Fruit fly (Drosophila melanogaster) whole organism, embryonic: ENCODE measurements around the gene CHES-1-like.

Experiments used
- Asciz ChIP-seq: fragments of 200-800 bp; sonication (Bioruptor generic); optimal IDR thresholded peaks from 2 replicates; lab custom pipeline; 2017; ENCODE audit warnings: missing biosample characterization, mild to moderate bottlenecking, missing genetic modification characterization, missing genetic modification reagents
- Bdp1 ChIP-seq: fragments of 200-800 bp; sonication (Bioruptor generic); optimal IDR thresholded peaks from 3 replicates; lab custom pipeline; 2016; ENCODE audit warnings: missing biosample characterization, missing genetic modification characterization
- CG10565 ChIP-seq: fragments of 200-800 bp; sonication (Bioruptor generic); optimal IDR thresholded peaks from 3 replicates; lab custom pipeline; 2016; ENCODE audit warnings: missing biosample characterization, mild to moderate bottlenecking, missing genetic modification characterization
- CG11093 ChIP-seq: fragments of 200-800 bp; sonication (Bioruptor generic); IDR thresholded peaks from 3 replicates; pipeline ENCODE4 v1.3.6; 2022; ENCODE audit warnings: missing biosample characterization, missing genetic modification characterization
- CG12071 ChIP-seq: fragments of 200-800 bp; sonication (Bioruptor generic); optimal IDR thresholded peaks from 3 replicates; lab custom pipeline; 2018; ENCODE audit warnings: missing biosample characterization, mild to moderate bottlenecking, missing genetic modification characterization
- CG13123 ChIP-seq: fragments of 200-800 bp; sonication (Bioruptor generic); optimal IDR thresholded peaks from 2 replicates; lab custom pipeline; 2016; ENCODE audit warnings: missing biosample characterization, missing genetic modification characterization
- CG15601 ChIP-seq: fragments of 200-800 bp; sonication (Bioruptor generic); optimal IDR thresholded peaks from 3 replicates; lab custom pipeline; 2019; ENCODE audit warnings: missing biosample characterization, mild to moderate bottlenecking, missing genetic modification characterization, moderate library complexity
- CG15696 ChIP-seq: fragments of 200-800 bp; sonication (Bioruptor generic); optimal IDR thresholded peaks from 2 replicates; lab custom pipeline; 2019; ENCODE audit warnings: missing biosample characterization, mild to moderate bottlenecking, missing genetic modification characterization, moderate library complexity
- CG1602 ChIP-seq: fragments of 200-800 bp; sonication (Bioruptor generic); optimal IDR thresholded peaks from 3 replicates; lab custom pipeline; 2016; ENCODE audit warnings: missing biosample characterization, missing genetic modification characterization
- CG18764 ChIP-seq: fragments of 200-800 bp; sonication (Bioruptor generic); optimal IDR thresholded peaks from 3 replicates; lab custom pipeline; 2016; ENCODE audit warnings: missing biosample characterization, missing genetic modification characterization
- CG30020 ChIP-seq: fragments of 200-800 bp; optimal IDR thresholded peaks from 2 replicates; lab custom pipeline; 2019; ENCODE audit warnings: missing biosample characterization, mild to moderate bottlenecking, missing genetic modification characterization, moderate library complexity
- CG3065 ChIP-seq: fragments of 200-800 bp; sonication (Bioruptor generic); optimal IDR thresholded peaks from 2 replicates; lab custom pipeline; 2016; ENCODE audit warnings: missing biosample characterization, missing genetic modification characterization
- CG4282 ChIP-seq: fragments of 200-800 bp; sonication (Bioruptor generic); optimal IDR thresholded peaks from 2 replicates; lab custom pipeline; 2016; ENCODE audit warnings: missing biosample characterization, missing genetic modification characterization
- CG4854 ChIP-seq: fragments of 200-800 bp; sonication (Bioruptor generic); optimal IDR thresholded peaks from 2 replicates; lab custom pipeline; 2016; ENCODE audit warnings: missing biosample characterization, missing genetic modification characterization, inconsistent platforms
- CG5245 ChIP-seq: fragments of 200-800 bp; sonication (Bioruptor generic); optimal IDR thresholded peaks from 3 replicates; lab custom pipeline; 2016; ENCODE audit warnings: missing biosample characterization, missing genetic modification characterization
- CG6272 ChIP-seq: fragments of 200-800 bp; sonication (Bioruptor generic); IDR thresholded peaks from 2 replicates; pipeline ENCODE4 v1.3.6; 2022; ENCODE audit warnings: missing biosample characterization, missing genetic modification characterization
- CG7839 ChIP-seq: fragments of 200-800 bp; sonication (Bioruptor generic); optimal IDR thresholded peaks from 3 replicates; lab custom pipeline; 2018; ENCODE audit warnings: missing biosample characterization, mild to moderate bottlenecking, missing genetic modification characterization, moderate library complexity
- CG8765 ChIP-seq: fragments of 200-800 bp; sonication (Bioruptor generic); IDR thresholded peaks from 2 replicates; pipeline ENCODE4 v1.3.6; 2022; ENCODE audit warnings: missing biosample characterization, missing genetic modification characterization
- CTCF ChIP-seq: fragments of 200-800 bp; sonication (Bioruptor generic); optimal IDR thresholded peaks from 2 replicates; lab custom pipeline; 2017; ENCODE audit warnings: missing biosample characterization, mild to moderate bottlenecking, missing genetic modification characterization, moderate library complexity
- Dbx ChIP-seq: fragments of 200-800 bp; sonication (Bioruptor generic); IDR thresholded peaks from 3 replicates; pipeline ENCODE4 v1.3.6; 2022; ENCODE audit warnings: missing biosample characterization, missing genetic modification characterization
- Dip2 ChIP-seq: fragments of 200-800 bp; sonication (Bioruptor generic); IDR thresholded peaks from 2 replicates; pipeline ENCODE4 v1.3.6; 2022; ENCODE audit warnings: missing biosample characterization, missing genetic modification characterization
- ERR ChIP-seq: fragments of 200-800 bp; sonication (Bioruptor generic); optimal IDR thresholded peaks from 2 replicates; lab custom pipeline; 2016; ENCODE audit warnings: missing biosample characterization, missing genetic modification characterization
- Hr51 ChIP-seq, 2 experiments: fragments of 200-800 bp; sonication (Bioruptor generic); optimal IDR thresholded peaks; 2 replicates in 1 of 2; 3 replicates in 1 of 2; lab custom pipeline; 2016 to 2018; ENCODE audit warnings: missing biosample characterization in 2 of 2, missing genetic modification characterization in 2 of 2, mild to moderate bottlenecking in 1 of 2, moderate library complexity in 1 of 2
- Jarid2 ChIP-seq: fragments of 200-800 bp; sonication (Bioruptor generic); optimal IDR thresholded peaks from 3 replicates; lab custom pipeline; 2017; ENCODE audit warnings: mild to moderate bottlenecking, missing biosample characterization, missing genetic modification reagents, missing genetic modification characterization
- Kr ChIP-seq: fragments of 200-800 bp; sonication (Bioruptor generic); optimal IDR thresholded peaks from 2 replicates; lab custom pipeline; 2017; ENCODE audit warnings: missing biosample characterization, mild to moderate bottlenecking, missing genetic modification characterization
- MBD-R2 ChIP-seq: fragments of 200-800 bp; sonication (Bioruptor generic); IDR thresholded peaks from 2 replicates; pipeline ENCODE4 v1.3.6; 2022; ENCODE audit warnings: missing biosample characterization, missing genetic modification characterization
- MESR4 ChIP-seq: fragments of 200-800 bp; sonication (Bioruptor generic); optimal IDR thresholded peaks from 2 replicates; lab custom pipeline; 2018; ENCODE audit warnings: missing biosample characterization, mild to moderate bottlenecking, missing genetic modification characterization, moderate library complexity
- Mes4 ChIP-seq: fragments of 200-800 bp; sonication (Bioruptor generic); optimal IDR thresholded peaks from 2 replicates; lab custom pipeline; 2016; ENCODE audit warnings: missing biosample characterization, missing genetic modification characterization
- NC2β ChIP-seq: fragments of 200-800 bp; sonication (Bioruptor generic); optimal IDR thresholded peaks from 2 replicates; lab custom pipeline; 2016; ENCODE audit warnings: missing biosample characterization, missing genetic modification characterization
- NFAT ChIP-seq: fragments of 200-800 bp; sonication (Bioruptor generic); IDR thresholded peaks from 2 replicates; pipeline ENCODE4 v1.3.6; 2022; ENCODE audit warnings: missing biosample characterization, missing genetic modification characterization
- Neu2 ChIP-seq: fragments of 200-800 bp; sonication (Bioruptor generic); optimal IDR thresholded peaks from 3 replicates; lab custom pipeline; 2016; ENCODE audit warnings: missing biosample characterization, missing genetic modification characterization, borderline replicate concordance
- Tbp ChIP-seq: fragments of >200 bp; optimal IDR thresholded peaks from 2 replicates; lab custom pipeline; 2018; ENCODE audit warnings: missing biosample characterization, missing genetic modification characterization
- Vsx1 ChIP-seq: fragments of 200-800 bp; sonication (Bioruptor generic); optimal IDR thresholded peaks from 2 replicates; lab custom pipeline; 2017; ENCODE audit warnings: missing biosample characterization, mild to moderate bottlenecking, missing genetic modification characterization, missing genetic modification reagents
- ap ChIP-seq: fragments of 200-800 bp; sonication (Bioruptor generic); IDR thresholded peaks from 2 replicates; pipeline ENCODE4 v1.3.6; 2022; ENCODE audit warnings: missing biosample characterization, missing genetic modification characterization
- btn ChIP-seq: fragments of 200-800 bp; sonication (Bioruptor generic); optimal IDR thresholded peaks from 2 replicates; lab custom pipeline; 2016; ENCODE audit warnings: missing biosample characterization, missing genetic modification characterization
- cato ChIP-seq: fragments of 200-800 bp; sonication (Bioruptor generic); optimal IDR thresholded peaks from 2 replicates; lab custom pipeline; 2016; ENCODE audit warnings: missing biosample characterization, missing genetic modification characterization, borderline replicate concordance
- caup ChIP-seq: fragments of 200-800 bp; sonication (Bioruptor generic); optimal IDR thresholded peaks from 3 replicates; lab custom pipeline; 2017; ENCODE audit warnings: missing biosample characterization, mild to moderate bottlenecking, missing genetic modification characterization, moderate library complexity; ENCODE audit not compliant: severe bottlenecking
- corto ChIP-seq: fragments of 200-800 bp; sonication (Bioruptor generic); optimal IDR thresholded peaks from 2 replicates; lab custom pipeline; 2016; ENCODE audit warnings: missing biosample characterization, mild to moderate bottlenecking, missing genetic modification characterization, moderate library complexity
- dm ChIP-seq: fragments of 200-800 bp; sonication (Bioruptor generic); optimal IDR thresholded peaks from 3 replicates; lab custom pipeline; 2016; ENCODE audit warnings: missing biosample characterization, missing genetic modification characterization
- fd102C ChIP-seq: fragments of 200-800 bp; sonication (Bioruptor generic); optimal IDR thresholded peaks from 2 replicates; lab custom pipeline; 2018; ENCODE audit warnings: missing biosample characterization, mild to moderate bottlenecking, missing genetic modification characterization, moderate library complexity
- gsb-n ChIP-seq: fragments of 200-800 bp; sonication (Bioruptor generic); optimal IDR thresholded peaks from 3 replicates; lab custom pipeline; 2018; ENCODE audit warnings: missing biosample characterization, mild to moderate bottlenecking, missing genetic modification characterization
- ham ChIP-seq: fragments of 200-800 bp; sonication (Bioruptor generic); IDR thresholded peaks from 2 replicates; pipeline ENCODE4 v1.3.6; 2022; ENCODE audit warnings: missing biosample characterization, missing genetic modification characterization
- ind ChIP-seq: fragments of 200-800 bp; sonication (Bioruptor generic); optimal IDR thresholded peaks from 3 replicates; lab custom pipeline; 2016; ENCODE audit warnings: missing biosample characterization, missing genetic modification characterization
- mld ChIP-seq: fragments of 200-800 bp; sonication (Bioruptor generic); IDR thresholded peaks from 3 replicates; pipeline ENCODE4 v1.3.6; 2022; ENCODE audit warnings: missing biosample characterization, missing genetic modification characterization; ENCODE audit not compliant: partially characterized antibody
- sima ChIP-seq: fragments of 200-800 bp; sonication (Bioruptor generic); optimal IDR thresholded peaks from 2 replicates; lab custom pipeline; 2016; ENCODE audit warnings: missing biosample characterization, missing genetic modification characterization
- sisA ChIP-seq: fragments of 200-800 bp; sonication (Bioruptor generic); IDR thresholded peaks from 2 replicates; pipeline ENCODE4 v1.3.6; 2022; ENCODE audit warnings: missing biosample characterization, missing genetic modification characterization
- twi ChIP-seq: fragments of 200-800 bp; optimal IDR thresholded peaks from 2 replicates; lab custom pipeline; 2019; ENCODE audit warnings: missing biosample characterization, mild to moderate bottlenecking, missing genetic modification characterization, moderate library complexity
- zf30C ChIP-seq: fragments of 200-800 bp; sonication (Bioruptor generic); optimal IDR thresholded peaks from 3 replicates; lab custom pipeline; 2018; ENCODE audit warnings: missing biosample characterization, mild to moderate bottlenecking, missing genetic modification characterization
- zfh1 ChIP-seq: fragments of 200-800 bp; sonication (Bioruptor generic); IDR thresholded peaks from 3 replicates; pipeline ENCODE4 v1.3.6; 2022; ENCODE audit warnings: missing biosample characterization, missing genetic modification characterization

Gene CHES-1-like

dm6 chrX:7698000-7698896 lies 10.9 kb downstream of the CHES-1-like start (continued):
- TF ChIP-seq corto (GFP tag; lab: Kevin White, UChicago): peak; percentile 84
- peak; percentile 88 for TF ChIP-seq Mes4 (GFP tag; lab: Kevin White, UChicago)
- peak; percentile 96 for TF ChIP-seq Asciz (GFP tag; lab: Kevin White, UChicago)
- peak; percentile 80 for TF ChIP-seq cato (GFP tag; lab: Kevin White, UChicago)
- TF ChIP-seq CG11093 (GFP tag; lab: Robert Waterston, UW): peak; percentile 91
- peak; percentile 78 for TF ChIP-seq btn (GFP tag; lab: Kevin White, UChicago)
- TF ChIP-seq ind (GFP tag; lab: Kevin White, UChicago): peak; percentile 92
- TF ChIP-seq twi (tag; lab: Kevin White, UChicago): peak; percentile 85
- peak; percentile 79 for TF ChIP-seq CG13123
- TF ChIP-seq Neu2 (GFP tag; lab: Kevin White, UChicago): no peak
- TF ChIP-seq fd102C (GFP tag; lab: Kevin White, UChicago): no peak
- peak; percentile 80 for TF ChIP-seq dm (GFP tag; lab: Kevin White, UChicago)
- peak; percentile 42 for TF ChIP-seq CG4282 (GFP tag; lab: Kevin White, UChicago)
- peak; percentile 71 for TF ChIP-seq CG30020 (tag; lab: Kevin White, UChicago)
- peak; percentile 90 for TF ChIP-seq CG15601 (tag; lab: Kevin White, UChicago)
- 0 out of 2 replicates have a peak, but pooled peaks have one; percentile 62 for TF ChIP-seq Dip2 (GFP tag; lab: Robert Waterston, UW)
- TF ChIP-seq zfh1: peak; percentile 96
- TF ChIP-seq CG10565 (GFP tag; lab: Kevin White, UChicago): peak; percentile 84
- TF ChIP-seq CTCF (GFP tag; lab: Kevin White, UChicago): peak; percentile 64
- peak; percentile 67 for TF ChIP-seq ERR
- peak; percentile 73 for TF ChIP-seq sima (GFP tag; lab: Kevin White, UChicago)
- peak; percentile 91 for TF ChIP-seq gsb-n (tag; lab: Kevin White, UChicago)
- TF ChIP-seq CG3065 (GFP tag; lab: Kevin White, UChicago): peak; percentile 87
- peak; percentile 93 for TF ChIP-seq CG12071
- peak; percentile 88 to 98 for TF ChIP-seq Hr51 (GFP tag; optimal IDR thresholded peaks at IDR 0.05; lab: Kevin White, UChicago)
- TF ChIP-seq Dbx (GFP tag; lab: Robert Waterston, UW): peak; percentile 97
- TF ChIP-seq ap (GFP tag; lab: Robert Waterston, UW): peak; percentile 96
- peak; percentile 88 for TF ChIP-seq CG5245 (GFP tag; lab: Kevin White, UChicago)
- TF ChIP-seq sisA (GFP tag; lab: Robert Waterston, UW): peak; percentile 96
- TF ChIP-seq CG7839 (tag; lab: Kevin White, UChicago): peak; percentile 97
- peak; percentile 92 for TF ChIP-seq CG1602 (GFP tag; lab: Kevin White, UChicago)
- TF ChIP-seq Kr (GFP tag; lab: Kevin White, UChicago): no peak
- peak; percentile 91 for TF ChIP-seq CG4854
- peak; percentile 93 for TF ChIP-seq NFAT (GFP tag; lab: Robert Waterston, UW)
- TF ChIP-seq CG8765 (GFP tag; lab: Robert Waterston, UW): peak; percentile 74; the same call in 1 of the 2 replicates
- peak; percentile 31 for TF ChIP-seq MESR4 (GFP tag; lab: Kevin White, UChicago)
- TF ChIP-seq ham (GFP tag; lab: Robert Waterston, UW): peak; percentile 89
- TF ChIP-seq caup: peak; percentile 95
- TF ChIP-seq CG6272 (GFP tag; lab: Robert Waterston, UW): peak; percentile 91
- no peak for TF ChIP-seq Tbp (GFP tag; lab: Kevin White, UChicago)
- TF ChIP-seq zf30C: peak; percentile 74
- TF ChIP-seq CG18764 (GFP tag; lab: Kevin White, UChicago): peak; percentile 85
- TF ChIP-seq mld (GFP tag; lab: Robert Waterston, UW): no peak
- peak; percentile 84 for TF ChIP-seq Vsx1
- TF ChIP-seq NC2β (GFP tag; lab: Kevin White, UChicago): peak; percentile 72
- TF ChIP-seq CG15696 (tag; lab: Kevin White, UChicago): peak; percentile 74
- peak; percentile 91 for TF ChIP-seq MBD-R2 (GFP tag; lab: Robert Waterston, UW)
- TF ChIP-seq Bdp1 (GFP tag; lab: Kevin White, UChicago): peak; percentile 75
- TF ChIP-seq Jarid2 (GFP tag; lab: Kevin White, UChicago): peak; percentile 77
